Worm (Caenorhabditis elegans) whole organism, late embryonic: Measurements from ENCODE around the gene F37B4.15.

Experiments
- K02D7.2 ChIP-seq: sonication (generic microtip); optimal IDR thresholded peaks from 2 replicates; lab custom pipeline; 2017; ENCODE audit warnings: mild to moderate bottlenecking, missing genetic modification characterization, missing compliant biosample characterization
- T23F11.4 ChIP-seq: fragments of 200-800 bp; sonication (Bioruptor generic); optimal IDR thresholded peaks from 2 replicates; lab custom pipeline; 2018; ENCODE audit warnings: mild to moderate bottlenecking, missing genetic modification characterization, missing compliant biosample characterization
- ahr-1 ChIP-seq: sonication (generic microtip); optimal IDR thresholded peaks from 2 replicates; lab custom pipeline; 2016; ENCODE audit warnings: missing genetic modification characterization, missing compliant biosample characterization
- ceh-18 ChIP-seq: sonication (generic microtip); optimal IDR thresholded peaks from 2 replicates; lab custom pipeline; 2016; ENCODE audit warnings: missing genetic modification characterization, missing compliant biosample characterization
- ceh-19 ChIP-seq: fragments of 200-800 bp; sonication (Bioruptor generic); optimal IDR thresholded peaks from 2 replicates; lab custom pipeline; 2018; ENCODE audit warnings: mild to moderate bottlenecking, missing genetic modification characterization, missing compliant biosample characterization
- ceh-2 ChIP-seq: sonication (generic microtip); optimal IDR thresholded peaks from 2 replicates; lab custom pipeline; 2016; ENCODE audit warnings: missing genotype, missing genetic modification characterization, missing compliant biosample characterization
- ceh-22 ChIP-seq: sonication (generic microtip); optimal IDR thresholded peaks from 2 replicates; lab custom pipeline; 2017; ENCODE audit warnings: missing biosample characterization, missing genetic modification characterization
- ceh-31 ChIP-seq: sonication (generic microtip); optimal IDR thresholded peaks from 2 replicates; lab custom pipeline; 2016; ENCODE audit warnings: missing genetic modification characterization, missing compliant biosample characterization
- ceh-45 ChIP-seq: fragments of 200-800 bp; sonication (Bioruptor generic); IDR thresholded peaks from 2 replicates; pipeline ENCODE4 v1.3.6; 2022; ENCODE audit warnings: missing genetic modification reagents, missing genetic modification characterization, missing compliant biosample characterization
- che-1 ChIP-seq: sonication (generic microtip); optimal IDR thresholded peaks from 2 replicates; lab custom pipeline; 2016; ENCODE audit warnings: mild to moderate bottlenecking, missing genetic modification characterization, missing compliant biosample characterization
- elt-2 ChIP-seq: sonication (generic microtip); optimal IDR thresholded peaks from 2 replicates; lab custom pipeline; 2016; ENCODE audit warnings: missing genetic modification reagents, missing genetic modification characterization, missing compliant biosample characterization
- elt-4 ChIP-seq: sonication (generic microtip); optimal IDR thresholded peaks from 2 replicates; lab custom pipeline; 2016; ENCODE audit warnings: missing genetic modification characterization, missing compliant biosample characterization
- ets-4 ChIP-seq: sonication (generic microtip); optimal IDR thresholded peaks from 2 replicates; lab custom pipeline; 2016; ENCODE audit warnings: missing genetic modification characterization, missing compliant biosample characterization
- eyg-1 ChIP-seq: sonication (generic microtip); optimal IDR thresholded peaks from 2 replicates; lab custom pipeline; 2016; ENCODE audit warnings: missing genotype, missing genetic modification characterization, missing compliant biosample characterization
- fax-1 ChIP-seq: sonication (generic microtip); optimal IDR thresholded peaks from 2 replicates; lab custom pipeline; 2016; ENCODE audit warnings: missing genotype, missing genetic modification characterization, missing compliant biosample characterization
- fkh-6 ChIP-seq: sonication (generic microtip); optimal IDR thresholded peaks from 2 replicates; lab custom pipeline; 2016; ENCODE audit warnings: missing genetic modification characterization, missing compliant biosample characterization
- gmeb-2 ChIP-seq: sonication (generic microtip); optimal IDR thresholded peaks from 2 replicates; lab custom pipeline; 2016; ENCODE audit warnings: missing genetic modification characterization, inconsistent platforms, missing compliant biosample characterization
- hlh-13 ChIP-seq: fragments of 200-800 bp; sonication (Bioruptor generic); optimal IDR thresholded peaks from 2 replicates; lab custom pipeline; 2018; ENCODE audit warnings: mild to moderate bottlenecking, missing genetic modification characterization, missing compliant biosample characterization
- hlh-15 ChIP-seq: sonication (generic microtip); optimal IDR thresholded peaks from 2 replicates; lab custom pipeline; 2016; ENCODE audit warnings: missing genetic modification characterization, missing compliant biosample characterization
- hlh-6 ChIP-seq: sonication (generic microtip); optimal IDR thresholded peaks from 2 replicates; lab custom pipeline; 2016; ENCODE audit warnings: missing genotype, missing genetic modification characterization, missing compliant biosample characterization
- madf-2 ChIP-seq: sonication (generic microtip); optimal IDR thresholded peaks from 2 replicates; lab custom pipeline; 2017; ENCODE audit warnings: missing genetic modification characterization, missing compliant biosample characterization
- npax-4 ChIP-seq: sonication (generic microtip); optimal IDR thresholded peaks from 2 replicates; lab custom pipeline; 2016; ENCODE audit warnings: missing genetic modification characterization, missing compliant biosample characterization
- odd-2 ChIP-seq: sonication (generic microtip); optimal IDR thresholded peaks from 2 replicates; lab custom pipeline; 2017; ENCODE audit warnings: antibody characterized with exemption, mild to moderate bottlenecking, missing genetic modification characterization, missing compliant biosample characterization
- pag-3 ChIP-seq: sonication (generic microtip); optimal IDR thresholded peaks from 2 replicates; lab custom pipeline; 2016; ENCODE audit warnings: missing compliant biosample characterization, missing genetic modification characterization, borderline replicate concordance
- pha-4 ChIP-seq: fragments of 150-350 bp; optimal IDR thresholded peaks from 2 replicates; lab custom pipeline; 2018; ENCODE audit warnings: missing biosample characterization, missing genetic modification reagents, missing genetic modification characterization
- pqm-1 ChIP-seq: sonication (generic microtip); optimal IDR thresholded peaks from 2 replicates; lab custom pipeline; 2016; ENCODE audit warnings: missing genetic modification characterization, missing compliant biosample characterization
- pros-1 ChIP-seq: fragments of 150-350 bp; optimal IDR thresholded peaks from 2 replicates; lab custom pipeline; 2014; ENCODE audit warnings: missing biosample characterization, missing genetic modification reagents, missing genetic modification characterization
- ref-2 ChIP-seq: sonication (generic microtip); optimal IDR thresholded peaks from 2 replicates; lab custom pipeline; 2016; ENCODE audit warnings: missing genetic modification characterization, missing compliant biosample characterization
- sox-2 ChIP-seq: fragments of 200-800 bp; sonication (Bioruptor generic); IDR thresholded peaks from 2 replicates; pipeline ENCODE4 v1.3.6; 2022; ENCODE audit warnings: missing genetic modification reagents, missing genetic modification characterization, missing compliant biosample characterization
- sox-4 ChIP-seq: sonication (generic microtip); optimal IDR thresholded peaks from 2 replicates; lab custom pipeline; 2017; ENCODE audit warnings: mild to moderate bottlenecking, missing genetic modification characterization, inconsistent platforms, missing compliant biosample characterization
- syd-9 ChIP-seq: sonication (generic microtip); optimal IDR thresholded peaks from 2 replicates; lab custom pipeline; 2016; ENCODE audit warnings: mild to moderate bottlenecking, missing genetic modification characterization, moderate library complexity, missing compliant biosample characterization
- unc-3 ChIP-seq, 2 experiments: fragments of 200-800 bp in 1 of 2; sonication (Bioruptor generic) in 1 of 2; sonication (generic microtip) in 1 of 2; conservative IDR thresholded peaks in 1 of 2; optimal IDR thresholded peaks in 1 of 2; 2 replicates each; pipeline versions ENCODE4 v1.3.6 to Lab custom; 2016 to 2022; ENCODE audit warnings: missing compliant biosample characterization in 2 of 2, missing genetic modification characterization in 2 of 2, missing genetic modification reagents in 1 of 2
- unc-42 ChIP-seq: sonication (generic microtip); optimal IDR thresholded peaks from 2 replicates; lab custom pipeline; 2016; ENCODE audit warnings: missing genotype, missing genetic modification characterization, missing compliant biosample characterization
- unc-55 ChIP-seq: sonication (generic microtip); optimal IDR thresholded peaks from 2 replicates; lab custom pipeline; 2017; ENCODE audit warnings: missing biosample characterization, missing genetic modification reagents, missing genetic modification characterization
- unc-86 ChIP-seq: sonication (generic microtip); optimal IDR thresholded peaks from 2 replicates; lab custom pipeline; 2016; ENCODE audit warnings: missing genetic modification characterization, missing compliant biosample characterization

F37B4.15 gene

ce11 chrV:2879801-2880200 is 12.2 kb upstream of the F37B4.15 start, which contains the start of gene str-39:
Gene str-39, minus strand, starts transcription at chrV:2879901.
- TF ChIP-seq pros-1 (tag; lab: Kevin White, UChicago) (no peak), ahr-1 (tag; lab: Kevin White, UChicago) (no peak), gmeb-2 (no peak), ceh-19 (GFP tag; lab: Kevin White, UChicago) (no peak), unc-86 (tag; lab: Kevin White, UChicago) (no peak), fax-1 (tag; lab: Kevin White, UChicago) (no peak)

ce11 chrV:2880356-2880755 is 11.7 kb upstream of the F37B4.15 start:
- TF ChIP-seq elt-2 (tag; lab: Kevin White, UChicago) (peak; percentile 26), unc-3 (GFP tag; conservative IDR thresholded peaks at IDR 0.05; lab: Robert Waterston, UW) (no peak), unc-3 (tag; optimal IDR thresholded peaks at IDR 0.05; lab: Kevin White, UChicago) (no peak)
- TF ChIP-seq, all 69 proteins: peak for 1

- TF ChIP-seq ceh-22 (tag; lab: Kevin White, UChicago) (no peak), fkh-6 (no peak), odd-2 (tag; lab: Kevin White, UChicago) (no peak), ref-2 (tag; lab: Kevin White, UChicago) (no peak), ceh-31 (tag; lab: Kevin White, UChicago) (no peak), ceh-45 (GFP tag; lab: Robert Waterston, UW) (no peak), sox-4 (tag; lab: Kevin White, UChicago) (no peak), hlh-13 (no peak), sox-2 (GFP tag; lab: Robert Waterston, UW) (no peak), syd-9 (no peak), ceh-19 (GFP tag; lab: Kevin White, UChicago) (no peak), elt-2 (tag; lab: Kevin White, UChicago) (no peak), ceh-18 (tag; lab: Kevin White, UChicago) (no peak), npax-4 (tag; lab: Kevin White, UChicago) (no peak), unc-42 (no peak), ets-4 (tag; lab: Kevin White, UChicago) (no peak)
These were observed 11.0 kb upstream of the F37B4.15 start, which contains the start of gene ifc-1 for ce11 chrV:2881016-2881415. Gene ifc-1, plus strand, starts transcription at chrV:2881393.

ce11 chrV:2881565-2881964 is 10.5 kb upstream of the F37B4.15 start:
- TF ChIP-seq hlh-15 (tag; lab: Kevin White, UChicago): no peak
- no peak for TF ChIP-seq ceh-18 (tag; lab: Kevin White, UChicago)
- no peak for TF ChIP-seq pqm-1 (tag; lab: Kevin White, UChicago)
- TF ChIP-seq pros-1 (tag; lab: Kevin White, UChicago): no peak
- TF ChIP-seq, all 69 proteins: peak for 0

ce11 chrV:2883097-2883496 is 8.9 kb upstream of the F37B4.15 start:
- TF ChIP-seq che-1 (no peak), pha-4 (tag; lab: Kevin White, UChicago) (no peak), unc-55 (GFP tag; lab: Kevin White, UChicago) (no peak), unc-42 (no peak), sox-2 (GFP tag; lab: Robert Waterston, UW) (no peak)

ce11 chrV:2884411-2884810 is 7.6 kb upstream of the F37B4.15 start, which contains the start of gene sre-24:
Gene sre-24, plus strand, starts transcription at chrV:2884711.
- TF ChIP-seq ceh-2 (tag; lab: Kevin White, UChicago) (no peak), syd-9 (no peak), madf-2 (tag; lab: Kevin White, UChicago) (no peak), elt-4 (tag; lab: Kevin White, UChicago) (no peak), T23F11.4 (GFP tag; lab: Kevin White, UChicago) (no peak), pag-3 (tag; lab: Kevin White, UChicago) (no peak), pros-1 (tag; lab: Kevin White, UChicago) (no peak), K02D7.2 (tag; lab: Kevin White, UChicago) (no peak), eyg-1 (tag; lab: Kevin White, UChicago) (no peak), hlh-6 (tag; lab: Kevin White, UChicago) (no peak)
